Worm (Caenorhabditis elegans): ENCODE measurements around the gene tnc-2.
A peak's percentile ranks its signal among the peaks of the same experiment; 100 is the strongest.

The tnc-2 gene

ce11 chrII:10509746-10510145, 43.1 kb downstream of the tnc-2 start, which contains the start of gene F59B10.2:
F59B10.2 (minus strand) TSS chrII:10509846.
- no peak for TF ChIP-seq B0261.1 (tag; optimal IDR thresholded peaks at IDR 0.05)
- no peak for TF ChIP-seq B0336.3 (GFP tag; IDR thresholded peaks at IDR 0.05)
- no peak for TF ChIP-seq ceh-91 (GFP tag; IDR thresholded peaks at IDR 0.05)
- no peak for TF ChIP-seq athp-1 (tag; optimal IDR thresholded peaks at IDR 0.05)
- no peak for TF ChIP-seq ztf-26 (tag; optimal IDR thresholded peaks at IDR 0.05)
- no peak for TF ChIP-seq hrde-1 (tag; optimal IDR thresholded peaks at IDR 0.05; ENCODE audit: borderline replicate concordance)
- TF ChIP-seq gei-17 (GFP tag; optimal IDR thresholded peaks at IDR 0.05) = no peak

ce11 chrII:10510242-10510641, 43.6 kb downstream of the tnc-2 start, which contains the start of gene F59B10.3:
F59B10.3 (plus strand) TSS chrII:10510542.
- TF ChIP-seq B0019.2 (GFP tag; conservative IDR thresholded peaks at IDR 0.05) = no peak
- no peak for TF ChIP-seq cebp-1 (GFP tag; IDR thresholded peaks at IDR 0.05)
- TF ChIP-seq cebp-1 (tag; optimal IDR thresholded peaks at IDR 0.05) = peak; percentile 1

DNA sequence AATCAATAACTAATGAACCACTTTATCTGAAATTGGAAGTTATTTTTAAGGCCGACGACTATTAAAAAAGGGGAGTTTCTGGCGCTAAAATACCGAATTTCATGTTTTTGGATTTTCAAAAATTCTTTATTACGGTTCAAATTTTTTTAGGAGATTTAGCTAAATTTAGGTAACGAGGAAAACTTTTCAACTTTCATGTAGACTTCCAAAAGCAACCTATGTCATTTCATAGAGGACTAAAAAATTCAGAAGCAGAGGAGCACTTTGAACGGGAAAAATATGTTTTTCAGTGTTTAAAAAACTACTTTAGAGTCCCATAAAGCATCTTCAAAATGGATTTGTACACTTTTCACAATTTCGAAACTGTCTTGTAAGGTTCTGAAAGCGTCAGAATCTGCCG, 46.7 kb downstream of the tnc-2 start:
- no peak for TF ChIP-seq cebp-1 (GFP tag; IDR thresholded peaks at IDR 0.05)
- TF ChIP-seq cebp-1 (tag; optimal IDR thresholded peaks at IDR 0.05) = peak; percentile 3
- TF ChIP-seq D2030.7 (GFP tag; IDR thresholded peaks at IDR 0.05) = no peak

ce11 chrII:10515422-10515821, 48.8 kb downstream of the tnc-2 start:
- TF ChIP-seq dpl-1 (GFP tag; optimal IDR thresholded peaks at IDR 0.05) (no peak), lag-1 (GFP tag; IDR thresholded peaks at IDR 0.05) (no peak), cebp-1 (GFP tag; IDR thresholded peaks at IDR 0.05) (no peak), cebp-1 (tag; optimal IDR thresholded peaks at IDR 0.05) (peak; percentile 15), attf-5 (GFP tag; optimal IDR thresholded peaks at IDR 0.05) (no peak)

ce11 chrII:10516375-10516774, 49.7 kb downstream of the tnc-2 start:
- TF ChIP-seq lir-1 (GFP tag; conservative IDR thresholded peaks at IDR 0.05) (no peak), hlh-26 (GFP tag; conservative IDR thresholded peaks at IDR 0.05) (no peak), dpff-1 (tag; optimal IDR thresholded peaks at IDR 0.05) (no peak), nhr-120 (GFP tag; IDR thresholded peaks at IDR 0.05) (no peak), C06A6.2 (GFP tag; conservative IDR thresholded peaks at IDR 0.05) (no peak), madf-3 (GFP tag; IDR thresholded peaks at IDR 0.05) (0 out of 2 replicates have a peak, but pooled peaks have one; percentile 45)

Data from whole organism, young adult.